Fruit fly (Drosophila melanogaster) whole organism, prepupa: ENCODE measurements around the gene Exn.
A peak's percentile ranks its signal among the peaks of the same experiment; 100 is the strongest.

Source experiments
- Blimp-1 ChIP-seq: fragments of 200-800 bp; sonication (Bioruptor generic); optimal IDR thresholded peaks from 3 replicates; lab custom pipeline; 2017; ENCODE audit warnings: missing biosample characterization, missing genetic modification characterization, mild to moderate bottlenecking, moderate library complexity, missing genetic modification reagents
- CG10631 ChIP-seq: fragments of 200-800 bp; sonication (Bioruptor generic); optimal IDR thresholded peaks from 2 replicates; lab custom pipeline; 2016; ENCODE audit warnings: missing biosample characterization, missing genetic modification characterization
- CG10669 ChIP-seq: fragments of 200-800 bp; sonication (Bioruptor generic); optimal IDR thresholded peaks from 3 replicates; lab custom pipeline; 2018; ENCODE audit warnings: missing biosample characterization, mild to moderate bottlenecking, missing genetic modification characterization, moderate library complexity
- CG11294 ChIP-seq: fragments of 200-800 bp; sonication (Bioruptor generic); IDR thresholded peaks from 2 replicates; pipeline ENCODE4 v1.3.6; 2022; ENCODE audit warnings: missing biosample characterization, missing genetic modification characterization
- CG11762 ChIP-seq: fragments of 200-800 bp; sonication (Bioruptor generic); optimal IDR thresholded peaks from 3 replicates; lab custom pipeline; 2016; ENCODE audit warnings: missing biosample characterization, missing genetic modification characterization; ENCODE audit not compliant: insufficient read depth
- CG15336 ChIP-seq: fragments of 200-800 bp; sonication (Bioruptor generic); IDR thresholded peaks from 2 replicates; pipeline ENCODE4 v1.3.6; 2022; ENCODE audit warnings: missing biosample characterization, missing genetic modification characterization
- CG1621 ChIP-seq: fragments of 200-800 bp; sonication (Bioruptor generic); optimal IDR thresholded peaks from 3 replicates; lab custom pipeline; 2018; ENCODE audit warnings: missing biosample characterization, mild to moderate bottlenecking, missing genetic modification characterization
- CG16779 ChIP-seq: fragments of 200-800 bp; sonication (Bioruptor generic); optimal IDR thresholded peaks from 3 replicates; lab custom pipeline; 2017; ENCODE audit warnings: missing biosample characterization, mild to moderate bottlenecking, missing genetic modification characterization
- CG3032 ChIP-seq: fragments of 200-800 bp; optimal IDR thresholded peaks from 2 replicates; lab custom pipeline; 2019; ENCODE audit warnings: missing biosample characterization, mild to moderate bottlenecking, missing genetic modification characterization, moderate library complexity
- CG31627 ChIP-seq: fragments of 200-800 bp; sonication (Bioruptor generic); optimal IDR thresholded peaks from 3 replicates; lab custom pipeline; 2016; ENCODE audit warnings: missing biosample characterization, missing genetic modification characterization
- CG32006 ChIP-seq: fragments of 200-800 bp; sonication (Bioruptor generic); optimal IDR thresholded peaks from 3 replicates; lab custom pipeline; 2017; ENCODE audit warnings: missing biosample characterization, mild to moderate bottlenecking, missing genetic modification characterization
- CG3919 ChIP-seq: fragments of 200-800 bp; sonication (Bioruptor generic); optimal IDR thresholded peaks from 3 replicates; lab custom pipeline; 2016; ENCODE audit warnings: missing biosample characterization, missing genetic modification characterization
- CG4318 ChIP-seq: fragments of 200-800 bp; sonication (Bioruptor generic); optimal IDR thresholded peaks from 3 replicates; lab custom pipeline; 2017; ENCODE audit warnings: missing biosample characterization, mild to moderate bottlenecking, missing genetic modification characterization
- CG6276 ChIP-seq: fragments of 200-800 bp; sonication (Bioruptor generic); optimal IDR thresholded peaks from 2 replicates; lab custom pipeline; 2017; ENCODE audit warnings: missing biosample characterization, mild to moderate bottlenecking, missing genetic modification characterization
- CG6792 ChIP-seq: fragments of 200-800 bp; sonication (Bioruptor generic); optimal IDR thresholded peaks from 3 replicates; lab custom pipeline; 2016; ENCODE audit warnings: missing biosample characterization, missing genetic modification characterization
- CG6808 ChIP-seq: fragments of 200-800 bp; sonication (Bioruptor generic); optimal IDR thresholded peaks from 3 replicates; lab custom pipeline; 2017; ENCODE audit warnings: missing biosample characterization, missing genetic modification characterization, mild to moderate bottlenecking, moderate library complexity, missing genetic modification reagents
- CG7368 ChIP-seq: fragments of 200-800 bp; sonication (Bioruptor generic); optimal IDR thresholded peaks from 3 replicates; lab custom pipeline; 2016; ENCODE audit warnings: missing biosample characterization, missing genetic modification characterization
- CG8119 ChIP-seq: fragments of 200-800 bp; sonication (Bioruptor generic); IDR thresholded peaks from 3 replicates; pipeline ENCODE4 v1.3.6; 2022; ENCODE audit warnings: missing biosample characterization, missing genetic modification characterization
- CG8319 ChIP-seq: fragments of 200-800 bp; sonication (Bioruptor generic); optimal IDR thresholded peaks from 3 replicates; lab custom pipeline; 2016; ENCODE audit warnings: missing biosample characterization, missing genetic modification characterization
- CG8632 ChIP-seq: fragments of 200-800 bp; sonication (Bioruptor generic); optimal IDR thresholded peaks from 3 replicates; lab custom pipeline; 2016; ENCODE audit warnings: missing biosample characterization, missing genetic modification characterization
- Eip78C ChIP-seq: fragments of 200-800 bp; sonication (Bioruptor generic); peaks from one replicate; lab custom pipeline; 2016; ENCODE audit warnings: missing biosample characterization, missing genetic modification characterization
- Eip93F ChIP-seq: fragments of 200-800 bp; sonication (Bioruptor generic); optimal IDR thresholded peaks from 2 replicates; lab custom pipeline; 2016; ENCODE audit warnings: missing biosample characterization, mild to moderate bottlenecking, missing genetic modification characterization
- Ets96B ChIP-seq: fragments of 200-800 bp; optimal IDR thresholded peaks from 2 replicates; lab custom pipeline; 2019; ENCODE audit warnings: missing biosample characterization, mild to moderate bottlenecking, missing genetic modification characterization, moderate library complexity
- Gug ChIP-seq: fragments of 200-800 bp; sonication (Bioruptor generic); IDR thresholded peaks from 2 replicates; pipeline ENCODE4 v1.3.6; 2022; ENCODE audit warnings: missing biosample characterization, missing genetic modification characterization
- Hr38 ChIP-seq: sonication (Bioruptor generic); optimal IDR thresholded peaks from 2 replicates; lab custom pipeline; 2016; ENCODE audit warnings: missing biosample characterization, missing genetic modification characterization
- Hr39 ChIP-seq: fragments of 200-800 bp; sonication (Bioruptor generic); optimal IDR thresholded peaks from 2 replicates; lab custom pipeline; 2016; ENCODE audit warnings: missing biosample characterization, missing genetic modification characterization
- Hr4 ChIP-seq: fragments of 200-800 bp; sonication (Bioruptor generic); optimal IDR thresholded peaks from 3 replicates; lab custom pipeline; 2016; ENCODE audit warnings: missing biosample characterization, missing genetic modification characterization
- Lpt ChIP-seq: fragments of 200-800 bp; sonication (Bioruptor generic); optimal IDR thresholded peaks from 3 replicates; lab custom pipeline; 2016; ENCODE audit warnings: missing biosample characterization, missing genetic modification characterization
- Met ChIP-seq: fragments of 200-800 bp; sonication (Bioruptor generic); optimal IDR thresholded peaks from 3 replicates; lab custom pipeline; 2016; ENCODE audit warnings: missing biosample characterization, missing genetic modification characterization
- OdsH ChIP-seq: fragments of 200-800 bp; sonication (Bioruptor generic); optimal IDR thresholded peaks from 3 replicates; lab custom pipeline; 2016; ENCODE audit warnings: missing biosample characterization, missing genetic modification characterization
- Smox ChIP-seq: fragments of 200-800 bp; sonication (Bioruptor generic); optimal IDR thresholded peaks from 3 replicates; lab custom pipeline; 2016; ENCODE audit warnings: missing biosample characterization, missing genetic modification characterization
- Sox14 ChIP-seq: fragments of 200-800 bp; sonication (Bioruptor generic); optimal IDR thresholded peaks from 3 replicates; lab custom pipeline; 2016; ENCODE audit warnings: missing biosample characterization, missing genetic modification characterization
- Sox15 ChIP-seq: fragments of 200-800 bp; sonication (Bioruptor generic); optimal IDR thresholded peaks from 3 replicates; lab custom pipeline; 2016; ENCODE audit warnings: missing biosample characterization, missing genetic modification characterization
- achi ChIP-seq: fragments of 200-800 bp; sonication (Bioruptor generic); optimal IDR thresholded peaks from 3 replicates; lab custom pipeline; 2016; ENCODE audit warnings: missing biosample characterization, missing genetic modification characterization
- acj6 ChIP-seq: fragments of 200-800 bp; sonication (Bioruptor generic); optimal IDR thresholded peaks from 3 replicates; lab custom pipeline; 2016; ENCODE audit warnings: missing biosample characterization, missing genetic modification characterization
- dac ChIP-seq: fragments of 200-800 bp; sonication (Bioruptor generic); optimal IDR thresholded peaks from 2 replicates; lab custom pipeline; 2017; ENCODE audit warnings: missing biosample characterization, mild to moderate bottlenecking, missing genetic modification characterization
- dsx ChIP-seq: fragments of 200-800 bp; optimal IDR thresholded peaks from 3 replicates; lab custom pipeline; 2019; ENCODE audit warnings: missing biosample characterization, mild to moderate bottlenecking, missing genetic modification characterization, moderate library complexity; ENCODE audit not compliant: poor library complexity, severe bottlenecking
- eg ChIP-seq: fragments of 200-800 bp; sonication (Bioruptor generic); IDR thresholded peaks from 3 replicates; pipeline ENCODE4 v1.3.6; 2022; ENCODE audit warnings: missing biosample characterization, missing genetic modification characterization
- esn ChIP-seq: fragments of 200-800 bp; sonication (Bioruptor generic); optimal IDR thresholded peaks from 2 replicates; lab custom pipeline; 2016; ENCODE audit warnings: missing biosample characterization, mild to moderate bottlenecking, missing genetic modification characterization, moderate library complexity
- fd59A ChIP-seq: fragments of 200-800 bp; sonication (Bioruptor generic); optimal IDR thresholded peaks from 2 replicates; lab custom pipeline; 2017; ENCODE audit warnings: missing biosample characterization, mild to moderate bottlenecking, missing genetic modification characterization, missing genetic modification reagents
- fd85E ChIP-seq: fragments of 200-800 bp; sonication (Bioruptor generic); optimal IDR thresholded peaks from 3 replicates; lab custom pipeline; 2016; ENCODE audit warnings: missing biosample characterization, missing genetic modification characterization
- fkh ChIP-seq: fragments of 200-800 bp; sonication (Bioruptor generic); optimal IDR thresholded peaks from 3 replicates; lab custom pipeline; 2017; ENCODE audit warnings: missing biosample characterization, mild to moderate bottlenecking, missing genetic modification characterization, moderate library complexity
- lz ChIP-seq: fragments of 200-800 bp; sonication (Bioruptor generic); optimal IDR thresholded peaks from 3 replicates; lab custom pipeline; 2016; ENCODE audit warnings: missing biosample characterization, missing genetic modification characterization
- net ChIP-seq: fragments of 200-800 bp; sonication (Bioruptor generic); optimal IDR thresholded peaks from 3 replicates; lab custom pipeline; 2016; ENCODE audit warnings: missing biosample characterization, missing genetic modification characterization
- pdm3 ChIP-seq: fragments of 200-800 bp; sonication (Bioruptor generic); optimal IDR thresholded peaks from 3 replicates; lab custom pipeline; 2016; ENCODE audit warnings: missing biosample characterization, missing genetic modification characterization
- salr ChIP-seq, 2 experiments: fragments of 200-800 bp; sonication (Bioruptor generic); optimal IDR thresholded peaks; 3 replicates each; lab custom pipeline; 2016 to 2018; ENCODE audit warnings: missing biosample characterization in 2 of 2, missing genetic modification characterization in 2 of 2, mild to moderate bottlenecking in 1 of 2
- spab ChIP-seq: fragments of 200-800 bp; sonication (Bioruptor generic); optimal IDR thresholded peaks from 2 replicates; lab custom pipeline; 2017; ENCODE audit warnings: missing biosample characterization, mild to moderate bottlenecking, missing genetic modification characterization, missing genetic modification reagents
- ss ChIP-seq, 2 experiments: fragments of 200-800 bp; sonication (Bioruptor generic); optimal IDR thresholded peaks; 2 replicates in 1 of 2; 3 replicates in 1 of 2; lab custom pipeline; 2017 to 2018; ENCODE audit warnings: mild to moderate bottlenecking in 2 of 2, missing biosample characterization in 2 of 2, missing genetic modification characterization in 2 of 2, moderate library complexity in 1 of 2
- svp ChIP-seq: fragments of 200-800 bp; sonication (Bioruptor generic); peaks from one replicate; lab custom pipeline; 2016; ENCODE audit warnings: missing biosample characterization, missing genetic modification characterization
- topi ChIP-seq: fragments of 200-800 bp; sonication (Bioruptor generic); optimal IDR thresholded peaks from 3 replicates; lab custom pipeline; 2016; ENCODE audit warnings: missing biosample characterization, missing genetic modification characterization
- vri ChIP-seq: fragments of 200-800 bp; sonication (Bioruptor generic); optimal IDR thresholded peaks from 3 replicates; lab custom pipeline; 2016; ENCODE audit warnings: missing biosample characterization, mild to moderate bottlenecking, missing genetic modification characterization

The Exn gene

dm6 chr3L:16956768-16957533 lies 12.9 kb upstream of the Exn start:
- peak; percentile 23 for TF ChIP-seq acj6 (GFP tag; lab: Kevin White, UChicago)
- TF ChIP-seq OdsH (GFP tag; lab: Kevin White, UChicago): no peak
- peak; percentile 30 for TF ChIP-seq Hr4
- peak; percentile 63 for TF ChIP-seq vri
- TF ChIP-seq topi (GFP tag; lab: Kevin White, UChicago): peak; percentile 26
- no peak for TF ChIP-seq Ets96B (tag; lab: Kevin White, UChicago)
- TF ChIP-seq Eip93F: no peak
- peak; percentile 25 for TF ChIP-seq CG3919 (GFP tag; lab: Kevin White, UChicago)
- peak; percentile 65; the same call in 2 of the 3 replicates for TF ChIP-seq CG8119
- TF ChIP-seq CG15336: peak; percentile 45
- TF ChIP-seq CG3032 (tag; lab: Kevin White, UChicago): no peak
- TF ChIP-seq Hr38: no peak
- TF ChIP-seq CG8319 (GFP tag; lab: Kevin White, UChicago): no peak
- no peak for TF ChIP-seq CG16779
- no peak for TF ChIP-seq Sox14 (GFP tag; lab: Kevin White, UChicago)
- TF ChIP-seq CG1621: no peak
- no peak for TF ChIP-seq CG6276
- peak; percentile 33 for TF ChIP-seq Blimp-1 (GFP tag; lab: Kevin White, UChicago)
- TF ChIP-seq CG11294 (GFP tag; lab: Robert Waterston, UW): no peak
- peak; percentile 67 for TF ChIP-seq Eip78C
- TF ChIP-seq achi (GFP tag; lab: Kevin White, UChicago): no peak
- TF ChIP-seq salr (GFP tag; optimal IDR thresholded peaks at IDR 0.05; lab: Kevin White, UChicago): no peak
- TF ChIP-seq fd85E (GFP tag; lab: Kevin White, UChicago): no peak
- TF ChIP-seq Met (GFP tag; lab: Kevin White, UChicago): peak; percentile 55
- TF ChIP-seq CG10669 (GFP tag; lab: Kevin White, UChicago): no peak
- peak; percentile 37 for TF ChIP-seq CG8632 (GFP tag; lab: Kevin White, UChicago)
- peak; percentile 36 for TF ChIP-seq net (GFP tag; lab: Kevin White, UChicago)
- TF ChIP-seq dac (GFP tag; lab: Kevin White, UChicago): no peak
- TF ChIP-seq dsx: no peak
- no peak for TF ChIP-seq pdm3 (GFP tag; lab: Kevin White, UChicago)
- no peak for TF ChIP-seq CG11762 (GFP tag; lab: Kevin White, UChicago)
- TF ChIP-seq CG31627: peak; percentile 29
- no peak for TF ChIP-seq CG7368 (GFP tag; lab: Kevin White, UChicago)
- TF ChIP-seq CG6792 (GFP tag; lab: Kevin White, UChicago): no peak
- no peak for TF ChIP-seq lz (GFP tag; lab: Kevin White, UChicago)
- no peak for TF ChIP-seq Smox (GFP tag; lab: Kevin White, UChicago)
- TF ChIP-seq Hr39 (GFP tag; lab: Kevin White, UChicago): no peak
- no peak for TF ChIP-seq CG4318
- no peak for TF ChIP-seq spab (GFP tag; lab: Kevin White, UChicago)
- TF ChIP-seq eg (GFP tag; lab: Robert Waterston, UW): peak; percentile 51
- no peak for TF ChIP-seq ss (GFP tag; optimal IDR thresholded peaks at IDR 0.05; lab: Kevin White, UChicago)
- no peak for TF ChIP-seq CG6808 (GFP tag; lab: Kevin White, UChicago)
- peak; percentile 4 for TF ChIP-seq Sox15 (GFP tag; lab: Kevin White, UChicago)
- no peak for TF ChIP-seq fd59A (GFP tag; lab: Kevin White, UChicago)
- peak; percentile 48 for TF ChIP-seq CG32006 (GFP tag; lab: Kevin White, UChicago)
- peak; percentile 41 for TF ChIP-seq esn (GFP tag; lab: Kevin White, UChicago)
- no peak for TF ChIP-seq CG10631 (GFP tag; lab: Kevin White, UChicago)
- peak; percentile 67 for TF ChIP-seq svp
- TF ChIP-seq fkh (GFP tag; lab: Kevin White, UChicago): peak; percentile 27
- TF ChIP-seq Lpt: no peak
- TF ChIP-seq Gug: 0 out of 2 replicates have a peak, but pooled peaks have one; percentile 11
